Fruit fly (Drosophila melanogaster) whole organism, embryonic: ENCODE measurements around the gene NaPi-III.

ENCODE experiments used
- Awh ChIP-seq: fragments of 200-800 bp; sonication (Bioruptor generic); IDR thresholded peaks from 2 replicates; pipeline ENCODE4, ENCODE4 v1.3.6; 2022; ENCODE audit warnings: missing biosample characterization, missing genetic modification characterization
- CG10366 ChIP-seq: fragments of 200-800 bp; sonication (Bioruptor generic); IDR thresholded peaks from 2 replicates; pipeline ENCODE4 v1.3.6; 2022; ENCODE audit warnings: missing biosample characterization, missing genetic modification characterization
- CG10543 ChIP-seq: fragments of 200-800 bp; sonication (Bioruptor generic); optimal IDR thresholded peaks from 3 replicates; lab custom pipeline; 2017; ENCODE audit warnings: missing biosample characterization, mild to moderate bottlenecking, missing genetic modification characterization, moderate library complexity
- CG11247 ChIP-seq: fragments of 200-800 bp; sonication (Bioruptor generic); IDR thresholded peaks from 2 replicates; pipeline ENCODE4 v1.3.6; 2022; ENCODE audit warnings: missing biosample characterization, missing genetic modification characterization
- CG12942 ChIP-seq: fragments of 200-800 bp; sonication (Bioruptor generic); optimal IDR thresholded peaks from 3 replicates; lab custom pipeline; 2016; ENCODE audit warnings: missing biosample characterization, missing genetic modification characterization
- CG14441 ChIP-seq: fragments of 200-800 bp; sonication (Bioruptor generic); IDR thresholded peaks from 2 replicates; pipeline ENCODE4 v1.3.6; 2022; ENCODE audit warnings: missing biosample characterization, missing genetic modification characterization
- CG14667 ChIP-seq: fragments of 200-800 bp; sonication (Bioruptor generic); IDR thresholded peaks from 2 replicates; pipeline ENCODE4 v1.3.6; 2022; ENCODE audit warnings: missing biosample characterization, missing genetic modification characterization
- CG1647 ChIP-seq: fragments of 200-800 bp; sonication (Bioruptor generic); optimal IDR thresholded peaks from 3 replicates; lab custom pipeline; 2016; ENCODE audit warnings: missing biosample characterization, missing genetic modification characterization
- CG16779 ChIP-seq: fragments of 200-800 bp; sonication (Bioruptor generic); IDR thresholded peaks from 2 replicates; pipeline ENCODE4 v1.3.6; 2022; ENCODE audit warnings: missing biosample characterization, missing genetic modification characterization
- CG16863 ChIP-seq: fragments of 200-800 bp; sonication (Bioruptor generic); optimal IDR thresholded peaks from 3 replicates; lab custom pipeline; 2016; ENCODE audit warnings: missing biosample characterization, missing genetic modification characterization
- CG18476 ChIP-seq: fragments of 200-800 bp; sonication (Bioruptor generic); optimal IDR thresholded peaks from 2 replicates; lab custom pipeline; 2016; ENCODE audit warnings: missing biosample characterization, mild to moderate bottlenecking, missing genetic modification characterization
- CG2199 ChIP-seq: fragments of 200-800 bp; sonication (Bioruptor generic); IDR thresholded peaks from 3 replicates; pipeline ENCODE4 v1.3.6; 2022; ENCODE audit warnings: missing biosample characterization, missing genetic modification characterization
- CG2712 ChIP-seq: fragments of 200-800 bp; optimal IDR thresholded peaks from 3 replicates; lab custom pipeline; 2019; ENCODE audit warnings: missing biosample characterization, mild to moderate bottlenecking, missing genetic modification characterization, moderate library complexity
- CG3281 ChIP-seq: fragments of 200-800 bp; sonication (Bioruptor generic); optimal IDR thresholded peaks from 3 replicates; lab custom pipeline; 2017; ENCODE audit warnings: missing biosample characterization, mild to moderate bottlenecking, missing genetic modification characterization
- CG3407 ChIP-seq: fragments of 200-800 bp; sonication (Bioruptor generic); optimal IDR thresholded peaks from 2 replicates; lab custom pipeline; 2018; ENCODE audit warnings: missing biosample characterization, mild to moderate bottlenecking, missing genetic modification characterization
- CG4617 ChIP-seq: fragments of 200-800 bp; sonication (Bioruptor generic); optimal IDR thresholded peaks from 3 replicates; lab custom pipeline; 2016; ENCODE audit warnings: missing biosample characterization, missing genetic modification characterization, borderline replicate concordance
- CG4854 ChIP-seq: fragments of 200-800 bp; sonication (Bioruptor generic); optimal IDR thresholded peaks from 2 replicates; lab custom pipeline; 2016; ENCODE audit warnings: missing biosample characterization, missing genetic modification characterization, inconsistent platforms
- CG6272 ChIP-seq: fragments of 200-800 bp; sonication (Bioruptor generic); IDR thresholded peaks from 2 replicates; pipeline ENCODE4 v1.3.6; 2022; ENCODE audit warnings: missing biosample characterization, missing genetic modification characterization
- CG8388 ChIP-seq: fragments of 200-800 bp; sonication (Bioruptor generic); optimal IDR thresholded peaks from 2 replicates; lab custom pipeline; 2019; ENCODE audit warnings: missing biosample characterization, mild to moderate bottlenecking, missing genetic modification characterization, moderate library complexity
- CG8478 ChIP-seq: fragments of >200 bp; optimal IDR thresholded peaks from 2 replicates; lab custom pipeline; 2018
- CG9215 ChIP-seq: fragments of 200-800 bp; sonication (Bioruptor generic); IDR thresholded peaks from 2 replicates; pipeline ENCODE4 v1.3.6; 2022; ENCODE audit warnings: missing biosample characterization, missing genetic modification characterization
- CG9727 ChIP-seq: fragments of 200-800 bp; sonication (Bioruptor generic); optimal IDR thresholded peaks from 3 replicates; lab custom pipeline; 2017; ENCODE audit warnings: missing biosample characterization, mild to moderate bottlenecking, missing genetic modification characterization
- CG9797 ChIP-seq: fragments of 200-800 bp; sonication (Bioruptor generic); optimal IDR thresholded peaks from 3 replicates; lab custom pipeline; 2018; ENCODE audit warnings: missing biosample characterization, mild to moderate bottlenecking, missing genetic modification characterization
- CkIIα-i1 ChIP-seq: fragments of 200-800 bp; sonication (Bioruptor generic); IDR thresholded peaks from 2 replicates; pipeline ENCODE4 v1.3.6; 2022; ENCODE audit warnings: missing biosample characterization, missing genetic modification characterization
- Dll ChIP-seq: fragments of 200-800 bp; sonication (Bioruptor generic); IDR thresholded peaks from 4 replicates; pipeline ENCODE4 v1.3.6; 2022; ENCODE audit warnings: missing biosample characterization, missing genetic modification characterization; ENCODE audit not compliant: partially characterized antibody
- Ets65A ChIP-seq: fragments of 200-800 bp; sonication (Bioruptor generic); peaks from one replicate; lab custom pipeline; 2016; ENCODE audit warnings: missing biosample characterization, missing genetic modification characterization
- H15 ChIP-seq: fragments of 200-800 bp; sonication (Bioruptor generic); IDR thresholded peaks from 3 replicates; pipeline ENCODE4 v1.3.6; 2022; ENCODE audit warnings: missing biosample characterization, missing genetic modification characterization
- HLH3B ChIP-seq: fragments of 200-800 bp; sonication (Bioruptor generic); IDR thresholded peaks from 2 replicates; pipeline ENCODE4 v1.3.6; 2022; ENCODE audit warnings: missing biosample characterization, missing genetic modification characterization
- NfI ChIP-seq: fragments of 200-800 bp; sonication (Bioruptor generic); optimal IDR thresholded peaks from 3 replicates; lab custom pipeline; 2018; ENCODE audit warnings: missing biosample characterization, mild to moderate bottlenecking, missing genetic modification characterization, moderate library complexity
- Ssrp ChIP-seq: fragments of 200-800 bp; sonication (Bioruptor generic); optimal IDR thresholded peaks from 2 replicates; lab custom pipeline; 2018; ENCODE audit warnings: missing biosample characterization, mild to moderate bottlenecking, missing genetic modification characterization, moderate library complexity
- ara ChIP-seq: fragments of 200-800 bp; sonication (Bioruptor generic); IDR thresholded peaks from 2 replicates; pipeline ENCODE4 v1.3.6; 2022; ENCODE audit warnings: missing biosample characterization, missing genetic modification characterization
- bbx ChIP-seq: fragments of 200-800 bp; sonication (Bioruptor generic); IDR thresholded peaks from 2 replicates; pipeline ENCODE4 v1.3.6; 2022; ENCODE audit warnings: missing biosample characterization, missing genetic modification characterization; ENCODE audit not compliant: partially characterized antibody
- bsh ChIP-seq, 2 experiments: fragments of 200-800 bp; sonication (Bioruptor generic); optimal IDR thresholded peaks; 2 replicates each; lab custom pipeline; 2017 to 2018; ENCODE audit warnings: mild to moderate bottlenecking in 2 of 2, missing biosample characterization in 2 of 2, missing genetic modification characterization in 2 of 2, moderate library complexity in 1 of 2
- cad ChIP-seq: fragments of >200 bp; optimal IDR thresholded peaks from 2 replicates; lab custom pipeline; 2017; ENCODE audit warnings: missing biosample characterization, missing genetic modification characterization
- dpn ChIP-seq, 2 experiments: fragments of 200-800 bp; sonication (Bioruptor generic); optimal IDR thresholded peaks; 3 replicates each; lab custom pipeline; 2016; ENCODE audit warnings: missing biosample characterization in 2 of 2, missing genetic modification characterization in 2 of 2
- emc ChIP-seq: fragments of 200-800 bp; sonication (Bioruptor generic); optimal IDR thresholded peaks from 2 replicates; lab custom pipeline; 2016; ENCODE audit warnings: missing biosample characterization, missing genetic modification characterization
- gsb-n ChIP-seq: fragments of 200-800 bp; sonication (Bioruptor generic); optimal IDR thresholded peaks from 3 replicates; lab custom pipeline; 2018; ENCODE audit warnings: missing biosample characterization, mild to moderate bottlenecking, missing genetic modification characterization
- hb ChIP-seq: fragments of 200-800 bp; sonication (Bioruptor generic); IDR thresholded peaks from 3 replicates; pipeline ENCODE4 v1.3.6; 2022; ENCODE audit warnings: missing biosample characterization, missing genetic modification characterization; ENCODE audit not compliant: partially characterized antibody
- inv ChIP-seq: fragments of 200-800 bp; sonication (Bioruptor generic); IDR thresholded peaks from 2 replicates; pipeline ENCODE4 v1.3.6; 2022; ENCODE audit warnings: missing biosample characterization, missing genetic modification characterization; ENCODE audit not compliant: partially characterized antibody
- mam ChIP-seq: fragments of 200-800 bp; sonication (Bioruptor generic); optimal IDR thresholded peaks from 3 replicates; lab custom pipeline; 2016; ENCODE audit warnings: missing biosample characterization, missing genetic modification characterization
- nerfin-1 ChIP-seq: fragments of 200-800 bp; sonication (Bioruptor generic); optimal IDR thresholded peaks from 3 replicates; lab custom pipeline; 2019; ENCODE audit warnings: missing biosample characterization, mild to moderate bottlenecking, missing genetic modification characterization, moderate library complexity
- pb ChIP-seq: fragments of 200-800 bp; sonication (Bioruptor generic); optimal IDR thresholded peaks from 3 replicates; lab custom pipeline; 2016; ENCODE audit warnings: missing biosample characterization, missing genetic modification characterization
- prd ChIP-seq, 3 experiments: fragments of >200 bp in 2 of 3; fragments of 200-800 bp in 1 of 3; sonication (Bioruptor generic) in 1 of 3; optimal IDR thresholded peaks in 2 of 3; IDR thresholded peaks in 1 of 3; 2 replicates in 2 of 3; 3 replicates in 1 of 3; pipeline versions ENCODE4 v1.3.6 to Lab custom; 2017 to 2022; ENCODE audit warnings: missing biosample characterization in 1 of 3, missing genetic modification characterization in 1 of 3
- slbo ChIP-seq: fragments of 200-800 bp; sonication (Bioruptor generic); IDR thresholded peaks from 2 replicates; pipeline ENCODE4 v1.3.6; 2022; ENCODE audit warnings: missing biosample characterization, missing genetic modification characterization
- ssp ChIP-seq: fragments of 200-800 bp; sonication (Bioruptor generic); IDR thresholded peaks from 2 replicates; pipeline ENCODE4 v1.3.6; 2022; ENCODE audit warnings: missing biosample characterization, missing genetic modification characterization
- stwl ChIP-seq: fragments of 200-800 bp; sonication (Bioruptor generic); optimal IDR thresholded peaks from 3 replicates; lab custom pipeline; 2018; ENCODE audit warnings: missing biosample characterization, mild to moderate bottlenecking, missing genetic modification characterization, moderate library complexity
- toy ChIP-seq: fragments of 200-800 bp; sonication (Bioruptor generic); IDR thresholded peaks from 2 replicates; pipeline ENCODE4 v1.3.6; 2022; ENCODE audit warnings: missing biosample characterization, missing genetic modification characterization
- ttk ChIP-seq: fragments of 200-800 bp; sonication (Bioruptor generic); IDR thresholded peaks from 2 replicates; pipeline ENCODE4 v2.1.2; 2022; ENCODE audit warnings: missing biosample characterization, missing genetic modification characterization
- usp ChIP-seq: fragments of >200 bp; optimal IDR thresholded peaks from 2 replicates; lab custom pipeline; 2017; ENCODE audit warnings: missing biosample characterization, missing genetic modification characterization
- wor ChIP-seq: fragments of 200-800 bp; sonication (Bioruptor generic); IDR thresholded peaks from 2 replicates; pipeline ENCODE4 v1.3.6; 2022; ENCODE audit warnings: missing biosample characterization, missing genetic modification characterization
- yki ChIP-seq: fragments of >200 bp; optimal IDR thresholded peaks from 3 replicates; lab custom pipeline; 2018
- zfh2 ChIP-seq: fragments of 200-800 bp; sonication (Bioruptor generic); optimal IDR thresholded peaks from 2 replicates; lab custom pipeline; 2016; ENCODE audit warnings: missing biosample characterization, missing genetic modification characterization

NaPi-III gene

DNA sequence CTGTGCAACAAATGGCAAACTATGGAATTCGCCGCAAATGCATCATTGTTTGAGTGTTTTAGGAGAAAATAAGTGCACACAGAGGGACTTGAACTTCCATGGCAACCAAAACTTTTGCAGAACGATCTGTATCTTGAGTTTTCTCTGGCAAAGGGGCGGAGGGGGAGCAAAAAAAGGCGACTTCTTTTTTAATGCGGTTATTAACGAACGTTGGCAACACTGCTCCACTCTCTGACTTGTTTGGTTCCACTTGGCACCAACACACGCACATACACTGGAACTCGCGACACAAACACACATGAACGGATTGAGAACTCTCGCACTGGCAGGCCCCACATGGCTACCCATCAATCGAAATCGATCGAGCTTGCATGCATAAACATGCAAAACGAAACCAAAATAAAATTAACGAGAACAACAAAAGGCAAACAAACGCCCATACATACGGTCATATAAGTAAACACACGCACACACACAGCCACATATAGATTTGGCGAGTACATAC lies 3.7 kb upstream of the NaPi-III start (continued):
- TF ChIP-seq CG9215 (GFP tag; lab: Robert Waterston, UW) (peak; percentile 84), CG11247 (GFP tag; lab: Robert Waterston, UW) (0 out of 2 replicates have a peak, but pooled peaks have one; percentile 17), CG14667 (GFP tag; lab: Robert Waterston, UW) (no peak), CG3407 (GFP tag; lab: Kevin White, UChicago) (no peak), CG1647 (GFP tag; lab: Kevin White, UChicago) (no peak), yki (lab: Kevin White, UChicago) (no peak), stwl (tag; lab: Kevin White, UChicago) (peak; percentile 1), cad (GFP tag; lab: Kevin White, UChicago) (peak; percentile 15), CG10543 (GFP tag; lab: Kevin White, UChicago) (no peak), emc (GFP tag; lab: Kevin White, UChicago) (no peak), CG6272 (GFP tag; lab: Robert Waterston, UW) (peak; percentile 23; the same call in 1 of the 2 replicates), prd (optimal IDR thresholded peaks at IDR 0.05; lab: Kevin White, UChicago) (no peak), prd (GFP tag; IDR thresholded peaks at IDR 0.05; lab: Robert Waterston, UW) (0 out of 3 replicates have a peak, but pooled peaks have one; percentile 9), CG2199 (peak; percentile 57; the same call in 1 of the 3 replicates), CG9727 (GFP tag; lab: Kevin White, UChicago) (no peak), CG16863 (GFP tag; lab: Kevin White, UChicago) (no peak), hb (no peak), CG9797 (GFP tag; lab: Kevin White, UChicago) (no peak), H15 (no peak), CG3281 (GFP tag; lab: Kevin White, UChicago) (no peak), CG4854 (GFP tag; lab: Kevin White, UChicago) (no peak), gsb-n (tag; lab: Kevin White, UChicago) (no peak), Dll (GFP tag; lab: Robert Waterston, UW) (no peak), bsh (GFP tag; optimal IDR thresholded peaks at IDR 0.05; lab: Kevin White, UChicago) (no peak), dpn (GFP tag; optimal IDR thresholded peaks at IDR 0.05; lab: Kevin White, UChicago) (peak in 1 of 2 experiments; percentile 3), zfh2 (GFP tag; lab: Kevin White, UChicago) (peak; percentile 32), toy (no peak), CG10366 (GFP tag; lab: Robert Waterston, UW) (peak; percentile 43; the same call in 1 of the 2 replicates), CG16779 (GFP tag; lab: Robert Waterston, UW) (no peak), CG18476 (GFP tag; lab: Kevin White, UChicago) (no peak), pb (GFP tag; lab: Kevin White, UChicago) (no peak), bbx (GFP tag; lab: Robert Waterston, UW) (peak; percentile 49), Ets65A (GFP tag; lab: Kevin White, UChicago) (peak; percentile 53), Awh (GFP tag; lab: Robert Waterston, UW) (no peak), CkIIα-i1 (GFP tag; lab: Robert Waterston, UW) (no peak), NfI (GFP tag; lab: Kevin White, UChicago) (no peak), wor (GFP tag; lab: Robert Waterston, UW) (no peak), mam (GFP tag; lab: Kevin White, UChicago) (peak; percentile 42), inv (GFP tag; lab: Robert Waterston, UW) (no peak), CG2712 (tag; lab: Kevin White, UChicago) (no peak), usp (GFP tag; lab: Kevin White, UChicago) (no peak), CG8478 (lab: Kevin White, UChicago) (no peak), CG12942 (GFP tag; lab: Kevin White, UChicago) (no peak), ttk (GFP tag; lab: Robert Waterston, UW) (no peak), slbo (GFP tag; lab: Robert Waterston, UW) (peak; percentile 66), CG8388 (GFP tag; lab: Kevin White, UChicago) (no peak), nerfin-1 (tag; lab: Kevin White, UChicago) (no peak), CG14441 (peak; percentile 54; the same call in 1 of the 2 replicates), ara (GFP tag; lab: Robert Waterston, UW) (no peak), ssp (GFP tag; lab: Robert Waterston, UW) (no peak), CG4617 (no peak), HLH3B (GFP tag; lab: Robert Waterston, UW) (no peak), Ssrp (tag; lab: Kevin White, UChicago) (no peak)
